Fruit fly (Drosophila melanogaster) whole organism, wandering third instar larva: ENCODE results near the gene TwdlE.

ENCODE experiments used
- Abd-B ChIP-seq: fragments of >200 bp; optimal IDR thresholded peaks from 2 replicates; lab custom pipeline; 2017; ENCODE audit warnings: missing biosample characterization, missing genetic modification characterization
- CG32264 ChIP-seq: fragments of 200-800 bp; sonication (Bioruptor generic); optimal IDR thresholded peaks from 2 replicates; lab custom pipeline; 2016; ENCODE audit warnings: missing biosample characterization, missing genetic modification characterization
- CG9705 ChIP-seq: fragments of 200-800 bp; sonication (Bioruptor generic); optimal IDR thresholded peaks from 2 replicates; lab custom pipeline; 2018; ENCODE audit warnings: missing biosample characterization, mild to moderate bottlenecking, missing genetic modification characterization
- CrebA ChIP-seq: fragments of 200-800 bp; sonication (Bioruptor generic); optimal IDR thresholded peaks from 2 replicates; lab custom pipeline; 2016; ENCODE audit warnings: missing biosample characterization, mild to moderate bottlenecking, missing genetic modification characterization, borderline replicate concordance
- Dfd ChIP-seq: fragments of >200 bp; optimal IDR thresholded peaks from 2 replicates; lab custom pipeline; 2017; ENCODE audit warnings: missing biosample characterization, missing genetic modification characterization
- Dif ChIP-seq: fragments of 200-275, 200-300 bp; sonication (Bioruptor generic); optimal IDR thresholded peaks from 2 replicates; lab custom pipeline; 2018; ENCODE audit warnings: missing biosample characterization, missing genetic modification characterization; ENCODE audit not compliant: partially characterized antibody
- GATAd ChIP-seq: sonication (Bioruptor generic); optimal IDR thresholded peaks from 2 replicates; lab custom pipeline; 2016; ENCODE audit warnings: missing biosample characterization, missing genetic modification characterization
- HLH106 ChIP-seq: fragments of 200-800 bp; optimal IDR thresholded peaks from 3 replicates; lab custom pipeline; 2019; ENCODE audit warnings: missing biosample characterization, mild to moderate bottlenecking, missing genetic modification characterization, moderate library complexity
- Hnf4 ChIP-seq: fragments of 200-800 bp; sonication (Bioruptor generic); optimal IDR thresholded peaks from 2 replicates; lab custom pipeline; 2016; ENCODE audit warnings: missing biosample characterization, mild to moderate bottlenecking, missing genetic modification characterization
- Hr83 ChIP-seq: fragments of 200-300 bp; sonication (Bioruptor generic); optimal IDR thresholded peaks from 2 replicates; lab custom pipeline; 2016; ENCODE audit warnings: missing biosample characterization, mild to moderate bottlenecking, missing genetic modification characterization, moderate library complexity; ENCODE audit not compliant: poor library complexity, severe bottlenecking
- Jra ChIP-seq: sonication (Bioruptor generic); optimal IDR thresholded peaks from 2 replicates; lab custom pipeline; 2016; ENCODE audit warnings: missing biosample characterization, missing genetic modification characterization
- Mio ChIP-seq: sonication (Bioruptor generic); optimal IDR thresholded peaks from 2 replicates; lab custom pipeline; 2016; ENCODE audit warnings: missing biosample characterization, missing genetic modification characterization
- Myc ChIP-seq: fragments of >200 bp; optimal IDR thresholded peaks from 2 replicates; lab custom pipeline; 2017
- OdsH ChIP-seq: fragments of 200-800 bp; sonication (Bioruptor generic); optimal IDR thresholded peaks from 2 replicates; lab custom pipeline; 2016; ENCODE audit warnings: missing biosample characterization, mild to moderate bottlenecking, missing genetic modification characterization
- Rel ChIP-seq, 2 experiments: fragments of 200-800 bp; sonication (Bioruptor generic) in 1 of 2; optimal IDR thresholded peaks; 2 replicates in 1 of 2; 3 replicates in 1 of 2; lab custom pipeline; 2016 to 2019; ENCODE audit warnings: mild to moderate bottlenecking in 2 of 2, missing biosample characterization in 2 of 2, missing genetic modification characterization in 2 of 2, moderate library complexity in 1 of 2
- Sp1 ChIP-seq: fragments of 200-800 bp; sonication (Bioruptor generic); optimal IDR thresholded peaks from 3 replicates; lab custom pipeline; 2019; ENCODE audit warnings: missing biosample characterization, mild to moderate bottlenecking, missing genetic modification characterization, moderate library complexity
- Vsx2 ChIP-seq: fragments of 200-300, 225-300 bp; sonication (Bioruptor generic); optimal IDR thresholded peaks from 2 replicates; lab custom pipeline; 2018; ENCODE audit warnings: missing biosample characterization, missing genetic modification characterization; ENCODE audit not compliant: partially characterized antibody
- br ChIP-seq: fragments of 200-800 bp; sonication (Bioruptor generic); optimal IDR thresholded peaks from 2 replicates; lab custom pipeline; 2016; ENCODE audit warnings: missing biosample characterization, missing genetic modification characterization
- brk ChIP-seq: fragments of 200-800 bp; sonication (Bioruptor generic); optimal IDR thresholded peaks from 2 replicates; lab custom pipeline; 2016; ENCODE audit warnings: missing biosample characterization, mild to moderate bottlenecking, missing genetic modification characterization
- dl ChIP-seq, 2 experiments: fragments of 175-275, 200-275 bp in 1 of 2; fragments of 200-275 bp in 1 of 2; sonication (Bioruptor generic); optimal IDR thresholded peaks; lab custom pipeline; 2018; ENCODE audit warnings: mild to moderate bottlenecking in 2 of 2, missing biosample characterization in 2 of 2, missing genetic modification characterization in 2 of 2, moderate library complexity in 2 of 2; ENCODE audit not compliant: partially characterized antibody in 2 of 2, insufficient read depth in 1 of 2
- dmrt93B ChIP-seq: fragments of 200-800 bp; sonication (Bioruptor generic); optimal IDR thresholded peaks from 2 replicates; lab custom pipeline; 2018; ENCODE audit warnings: missing biosample characterization, mild to moderate bottlenecking, missing genetic modification characterization
- dsf ChIP-seq: sonication (Bioruptor generic); optimal IDR thresholded peaks from 2 replicates; lab custom pipeline; 2016; ENCODE audit warnings: missing biosample characterization, missing genetic modification characterization, borderline replicate concordance
- ey ChIP-seq: fragments of 200-800 bp; sonication (Bioruptor generic); optimal IDR thresholded peaks from 2 replicates; lab custom pipeline; 2016; ENCODE audit warnings: missing biosample characterization, missing genetic modification characterization
- foxo ChIP-seq, 2 experiments: fragments of 200-800 bp; sonication (Bioruptor generic); optimal IDR thresholded peaks; 2 replicates in 1 of 2; 3 replicates in 1 of 2; lab custom pipeline; 2016 to 2017; ENCODE audit warnings: missing biosample characterization in 2 of 2, missing genetic modification characterization in 2 of 2
- fru ChIP-seq: fragments of 200-800 bp; sonication (Bioruptor generic); optimal IDR thresholded peaks from 3 replicates; lab custom pipeline; 2016; ENCODE audit warnings: missing biosample characterization, mild to moderate bottlenecking, missing genetic modification characterization
- h ChIP-seq: fragments of 200-800 bp; sonication (Bioruptor generic); optimal IDR thresholded peaks from 3 replicates; lab custom pipeline; 2016; ENCODE audit warnings: missing biosample characterization, mild to moderate bottlenecking, missing genetic modification characterization
- jim ChIP-seq: fragments of 175-275, 200-325 bp; sonication (Bioruptor generic); optimal IDR thresholded peaks from 2 replicates; lab custom pipeline; 2016; ENCODE audit warnings: missing biosample characterization, mild to moderate bottlenecking, missing genetic modification characterization
- lola ChIP-seq: fragments of >200 bp; optimal IDR thresholded peaks from 2 replicates; lab custom pipeline; 2017; ENCODE audit warnings: missing biosample characterization, missing genetic modification characterization
- pan ChIP-seq: fragments of >200 bp; optimal IDR thresholded peaks from 2 replicates; lab custom pipeline; 2017
- psq ChIP-seq: fragments of 200-800 bp; sonication (Bioruptor generic); optimal IDR thresholded peaks from 3 replicates; lab custom pipeline; 2017; ENCODE audit warnings: missing biosample characterization, mild to moderate bottlenecking, missing genetic modification characterization, moderate library complexity
- rgr ChIP-seq: fragments of 200-800 bp; sonication (Bioruptor generic); optimal IDR thresholded peaks from 3 replicates; lab custom pipeline; 2016; ENCODE audit warnings: missing biosample characterization, mild to moderate bottlenecking, missing genetic modification characterization
- sage ChIP-seq: fragments of 200-800 bp; sonication (Bioruptor generic); optimal IDR thresholded peaks from 2 replicates; lab custom pipeline; 2016; ENCODE audit warnings: missing biosample characterization, mild to moderate bottlenecking, missing genetic modification characterization
- sv ChIP-seq: fragments of 200-800 bp; sonication (Bioruptor generic); optimal IDR thresholded peaks from 3 replicates; lab custom pipeline; 2016; ENCODE audit warnings: missing biosample characterization, missing genetic modification characterization
- tai ChIP-seq: sonication (Bioruptor generic); optimal IDR thresholded peaks from 2 replicates; lab custom pipeline; 2016; ENCODE audit warnings: missing biosample characterization, missing genetic modification characterization
- usp ChIP-seq: fragments of >200 bp; optimal IDR thresholded peaks from 2 replicates; lab custom pipeline; 2017; ENCODE audit warnings: missing biosample characterization, missing genetic modification characterization
- woc ChIP-seq: sonication (Bioruptor generic); optimal IDR thresholded peaks from 2 replicates; lab custom pipeline; 2016; ENCODE audit warnings: missing biosample characterization, mild to moderate bottlenecking, missing genetic modification characterization

The TwdlE gene

DNA sequence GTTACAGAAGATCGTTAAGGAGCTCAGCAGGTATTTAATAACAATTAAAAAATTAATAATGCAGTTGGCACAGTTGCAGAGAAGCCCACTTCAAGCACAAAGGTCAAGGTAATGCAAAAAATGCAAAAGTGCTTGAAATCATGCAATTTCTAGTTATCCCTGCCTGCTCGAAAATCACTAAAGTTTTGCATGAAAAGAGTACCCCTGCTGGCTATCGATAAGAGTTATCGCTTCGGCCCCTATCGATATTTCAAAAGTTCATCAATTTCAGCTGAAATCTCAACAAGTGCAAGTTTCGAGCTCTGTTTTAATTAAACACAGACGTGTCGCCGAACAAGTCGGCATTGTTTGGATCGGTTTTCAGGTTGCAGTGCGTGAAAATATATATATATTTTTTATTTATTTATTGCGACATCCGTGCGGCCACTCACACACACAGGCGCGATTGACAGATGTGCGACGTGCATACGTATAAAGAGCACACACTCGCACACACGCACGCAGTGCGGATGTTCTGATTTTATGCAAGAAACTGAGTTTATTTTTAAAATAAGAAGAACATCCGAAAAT, 39.3 kb downstream of the TwdlE start:
- TF ChIP-seq sv (GFP tag; lab: Kevin White, UChicago) (peak; percentile 44), brk (no peak), Vsx2 (GFP tag; lab: Kevin White, UChicago) (peak; percentile 80), foxo (GFP tag; optimal IDR thresholded peaks at IDR 0.05; lab: Kevin White, UChicago) (peak in 1 of 2 experiments; percentile 71), pan (lab: Kevin White, UChicago) (no peak), HLH106 (tag; lab: Kevin White, UChicago) (peak; percentile 41), br (GFP tag; lab: Kevin White, UChicago) (peak; percentile 22), woc (GFP tag; lab: Kevin White, UChicago) (peak; percentile 42), h (peak; percentile 71), usp (no peak), Myc (lab: Kevin White, UChicago) (no peak), dsf (no peak), ey (GFP tag; lab: Kevin White, UChicago) (peak; percentile 52), Jra (GFP tag; lab: Kevin White, UChicago) (no peak), sage (GFP tag; lab: Kevin White, UChicago) (peak; percentile 61), psq (GFP tag; lab: Kevin White, UChicago) (peak; percentile 22), fru (peak; percentile 51), Hr83 (GFP tag; lab: Kevin White, UChicago) (peak; percentile 57), Rel (GFP tag; optimal IDR thresholded peaks at IDR 0.05; lab: Kevin White, UChicago) (no peak), Rel (tag; optimal IDR thresholded peaks at IDR 0.05; lab: Kevin White, UChicago) (peak; percentile 32), rgr (GFP tag; lab: Kevin White, UChicago) (peak; percentile 52), Sp1 (GFP tag; lab: Kevin White, UChicago) (peak; percentile 49), Hnf4 (GFP tag; lab: Kevin White, UChicago) (peak; percentile 60), CrebA (no peak), dl (GFP tag; optimal IDR thresholded peaks at IDR 0.05; lab: Kevin White, UChicago; ENCODE audit: insufficient read depth in 1 of 2, partially characterized antibody in 2 of 2) (no peak), Dif (GFP tag; lab: Kevin White, UChicago) (peak; percentile 45)
- TF ChIP-seq, all 38 proteins: peak for 17

DNA sequence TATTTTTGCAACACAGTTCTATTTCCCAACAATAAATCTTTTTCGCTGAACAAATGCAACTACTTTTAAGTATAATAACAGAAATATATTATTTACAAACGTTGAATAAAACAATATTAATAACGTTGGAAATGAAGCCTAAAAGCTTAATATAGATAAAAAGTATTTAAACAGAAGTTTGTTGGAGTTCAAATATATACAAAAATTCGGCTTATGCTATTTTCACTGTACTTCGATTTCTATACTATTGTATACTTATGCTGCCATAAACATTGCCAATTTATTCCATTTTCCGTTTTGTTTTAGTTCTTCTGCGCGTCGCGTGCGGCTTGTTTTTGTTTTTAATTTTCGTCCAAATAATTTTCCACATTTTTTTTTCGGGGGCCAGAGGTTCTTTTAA, 39.8 kb downstream of the TwdlE start, which contains the start of gene CG7115:
CG7115 (plus strand) TSS at position 301 of the 400 bp plus-strand sequence.
- TF ChIP-seq woc (GFP tag; lab: Kevin White, UChicago): no peak
- no peak for TF ChIP-seq CG9705 (GFP tag; lab: Kevin White, UChicago)

dm6 chr2L:7820408-7820807, 40.2 kb downstream of the TwdlE start:
- no peak for TF ChIP-seq sv (GFP tag; lab: Kevin White, UChicago)
- TF ChIP-seq h: no peak
- TF ChIP-seq GATAd: no peak
- no peak for TF ChIP-seq jim (GFP tag; lab: Kevin White, UChicago)
- TF ChIP-seq Dfd (GFP tag; lab: Kevin White, UChicago): no peak
- no peak for TF ChIP-seq psq (GFP tag; lab: Kevin White, UChicago)
- no peak for TF ChIP-seq woc (GFP tag; lab: Kevin White, UChicago)
- no peak for TF ChIP-seq ey (GFP tag; lab: Kevin White, UChicago)

- no peak for TF ChIP-seq CrebA
- TF ChIP-seq lola (GFP tag; lab: Kevin White, UChicago): no peak
- TF ChIP-seq sage (GFP tag; lab: Kevin White, UChicago): peak; percentile 19
- TF ChIP-seq Hr83 (GFP tag; lab: Kevin White, UChicago): peak; percentile 88
- peak; percentile 6 for TF ChIP-seq sv (GFP tag; lab: Kevin White, UChicago)
- TF ChIP-seq br (GFP tag; lab: Kevin White, UChicago): no peak
- no peak for TF ChIP-seq dmrt93B
- TF ChIP-seq pan (lab: Kevin White, UChicago): no peak
- TF ChIP-seq rgr (GFP tag; lab: Kevin White, UChicago): peak; percentile 20
- TF ChIP-seq tai (GFP tag; lab: Kevin White, UChicago): no peak
- no peak for TF ChIP-seq dsf
- TF ChIP-seq CG9705 (GFP tag; lab: Kevin White, UChicago): peak; percentile 47
- TF ChIP-seq OdsH (GFP tag; lab: Kevin White, UChicago): peak; percentile 2
- no peak for TF ChIP-seq Hnf4 (GFP tag; lab: Kevin White, UChicago)
- no peak for TF ChIP-seq jim (GFP tag; lab: Kevin White, UChicago)
- no peak for TF ChIP-seq fru
- no peak for TF ChIP-seq Mio
- peak; percentile 65 for TF ChIP-seq h
- TF ChIP-seq Dif (GFP tag; lab: Kevin White, UChicago): no peak
- no peak for TF ChIP-seq Abd-B
- no peak for TF ChIP-seq woc (GFP tag; lab: Kevin White, UChicago)
- no peak for TF ChIP-seq Vsx2 (GFP tag; lab: Kevin White, UChicago)
- TF ChIP-seq CG32264: no peak
- TF ChIP-seq Sp1 (GFP tag; lab: Kevin White, UChicago): no peak
- no peak for TF ChIP-seq GATAd
Measured at dm6 chr2L:7813357-7813756, 47.3 kb downstream of the TwdlE start.
